Worm (Caenorhabditis elegans) whole organism, young adult: Measurements from ENCODE around the gene tpra-1.

Source experiments
- B0261.1 ChIP-seq: sonication (generic microtip); optimal IDR thresholded peaks from 2 replicates; lab custom pipeline; 2016; ENCODE audit warnings: mild to moderate bottlenecking, missing genetic modification characterization, moderate library complexity, missing compliant biosample characterization
- B0336.3 ChIP-seq: fragments of 200-800 bp; sonication (Bioruptor generic); IDR thresholded peaks from 2 replicates; pipeline ENCODE4 v1.3.6; 2022; ENCODE audit warnings: missing genetic modification characterization, missing compliant biosample characterization
- C17E4.6 ChIP-seq: fragments of 200-800 bp; sonication (Bioruptor generic); IDR thresholded peaks from 2 replicates; pipeline ENCODE4 v1.3.6; 2022; ENCODE audit warnings: missing genetic modification reagents, missing genetic modification characterization, missing compliant biosample characterization
- D2030.7 ChIP-seq: fragments of 200-800 bp; sonication (Bioruptor generic); IDR thresholded peaks from 2 replicates; pipeline ENCODE4 v1.3.6; 2022; ENCODE audit warnings: missing genetic modification reagents, missing genetic modification characterization, missing compliant biosample characterization
- F23B12.7 ChIP-seq: sonication (generic microtip); optimal IDR thresholded peaks from 2 replicates; lab custom pipeline; 2017; ENCODE audit warnings: missing genetic modification characterization, mild to moderate bottlenecking, missing compliant biosample characterization, antibody characterized with exemption, moderate library complexity; ENCODE audit not compliant: insufficient read depth
- F33H1.4 ChIP-seq: fragments of 200-800 bp; sonication (Bioruptor generic); IDR thresholded peaks from 2 replicates; pipeline ENCODE4 v1.3.6; 2022; ENCODE audit warnings: missing genetic modification reagents, missing genetic modification characterization, missing compliant biosample characterization
- K12H6.12 ChIP-seq: fragments of 200-800 bp; sonication (Bioruptor generic); optimal IDR thresholded peaks from 2 replicates; lab custom pipeline; 2018; ENCODE audit warnings: mild to moderate bottlenecking, missing genetic modification characterization, missing compliant biosample characterization
- Y53G8AR.9 ChIP-seq: fragments of 200-800 bp; sonication (Bioruptor generic); conservative IDR thresholded peaks from 2 replicates; pipeline ENCODE4 v1.3.6; 2022; ENCODE audit warnings: missing genetic modification reagents, missing genetic modification characterization, missing compliant biosample characterization
- Y95B8A.8 ChIP-seq: fragments of 200-800 bp; sonication (Bioruptor generic); IDR thresholded peaks from 2 replicates; pipeline ENCODE4 v1.3.6; 2022; ENCODE audit warnings: missing genetic modification reagents, missing genetic modification characterization, missing compliant biosample characterization
- ZK185.1 ChIP-seq: sonication (generic microtip); optimal IDR thresholded peaks from 2 replicates; lab custom pipeline; 2016; ENCODE audit warnings: mild to moderate bottlenecking, missing genetic modification characterization, missing compliant biosample characterization; ENCODE audit not compliant: poor library complexity, severe bottlenecking
- ama-1 ChIP-seq, 3 experiments: fragments of 150-350 bp in 1 of 3; sonication (generic microtip) in 2 of 3; optimal IDR thresholded peaks; 2 replicates each; lab custom pipeline; 2014 to 2018; ENCODE audit warnings: missing biosample characterization in 2 of 3, missing genetic modification characterization in 2 of 3, missing genetic modification reagents in 2 of 3
- aptf-2 ChIP-seq: fragments of 200-800 bp; sonication (Bioruptor generic); conservative IDR thresholded peaks from 2 replicates; pipeline ENCODE4 v1.3.6; 2022; ENCODE audit warnings: missing genetic modification reagents, missing genetic modification characterization, missing compliant biosample characterization
- aptf-3 ChIP-seq: fragments of 200-800 bp; sonication (Bioruptor generic); IDR thresholded peaks from 2 replicates; pipeline ENCODE4 v1.3.6; 2022; ENCODE audit warnings: missing genetic modification characterization, missing compliant biosample characterization
- athp-1 ChIP-seq: sonication (generic microtip); optimal IDR thresholded peaks from 2 replicates; lab custom pipeline; 2017; ENCODE audit warnings: mild to moderate bottlenecking, missing genetic modification characterization, missing compliant biosample characterization
- attf-5 ChIP-seq: fragments of 200-800 bp; sonication (Bioruptor generic); optimal IDR thresholded peaks from 2 replicates; lab custom pipeline; 2018; ENCODE audit warnings: mild to moderate bottlenecking, missing genetic modification characterization, missing compliant biosample characterization
- ccch-3 ChIP-seq: fragments of 200-800 bp; sonication (Bioruptor generic); optimal IDR thresholded peaks from 2 replicates; lab custom pipeline; 2018; ENCODE audit warnings: mild to moderate bottlenecking, missing genetic modification characterization, missing compliant biosample characterization
- cebp-2 ChIP-seq: fragments of 200-800 bp; sonication (Bioruptor generic); IDR thresholded peaks from 2 replicates; pipeline ENCODE4 v1.3.6; 2022; ENCODE audit warnings: missing genetic modification characterization, missing compliant biosample characterization
- ceh-40 ChIP-seq: fragments of 200-800 bp; sonication (Bioruptor generic); IDR thresholded peaks from 2 replicates; pipeline ENCODE4 v1.3.6; 2022; ENCODE audit warnings: missing genetic modification characterization, missing compliant biosample characterization
- chd-7 ChIP-seq: sonication (generic microtip); optimal IDR thresholded peaks from 2 replicates; lab custom pipeline; 2016; ENCODE audit warnings: mild to moderate bottlenecking, missing genetic modification characterization, moderate library complexity, missing compliant biosample characterization
- die-1 ChIP-seq: sonication (generic microtip); optimal IDR thresholded peaks from 2 replicates; lab custom pipeline; 2016; ENCODE audit warnings: missing genotype, mild to moderate bottlenecking, missing genetic modification characterization, missing compliant biosample characterization
- dox-1 ChIP-seq: fragments of 200-800 bp; sonication (Bioruptor generic); IDR thresholded peaks from 2 replicates; pipeline ENCODE4 v1.3.6; 2022; ENCODE audit warnings: missing genetic modification reagents, missing genetic modification characterization, missing compliant biosample characterization
- dpl-1 ChIP-seq: fragments of 150-350 bp; optimal IDR thresholded peaks from 2 replicates; lab custom pipeline; 2014; ENCODE audit warnings: missing biosample characterization, missing genetic modification reagents, missing genetic modification characterization
- efl-1 ChIP-seq: fragments of 150-350 bp; optimal IDR thresholded peaks from 2 replicates; lab custom pipeline; 2014; ENCODE audit warnings: missing biosample characterization, missing genetic modification reagents, missing genetic modification characterization
- egrh-3 ChIP-seq: fragments of 200-800 bp; sonication (Bioruptor generic); IDR thresholded peaks from 2 replicates; pipeline ENCODE4 v1.3.6; 2022; ENCODE audit warnings: missing genetic modification reagents, missing genetic modification characterization, missing compliant biosample characterization
- gei-17 ChIP-seq: fragments of 200-800 bp; sonication (Bioruptor generic); optimal IDR thresholded peaks from 2 replicates; lab custom pipeline; 2018; ENCODE audit warnings: mild to moderate bottlenecking, missing genetic modification characterization, missing compliant biosample characterization
- hmg-20 ChIP-seq: fragments of 200-800 bp; sonication (Bioruptor generic); IDR thresholded peaks from 2 replicates; pipeline ENCODE4 v1.3.6; 2022; ENCODE audit warnings: missing genetic modification reagents, missing genetic modification characterization, missing compliant biosample characterization
- hsf-1 ChIP-seq: fragments of 200-800 bp; sonication (Bioruptor generic); IDR thresholded peaks from 2 replicates; pipeline ENCODE4 v1.3.6; 2022; ENCODE audit warnings: missing genetic modification reagents, missing genetic modification characterization, missing compliant biosample characterization
- lag-1 ChIP-seq: fragments of 200-800 bp; sonication (Bioruptor generic); IDR thresholded peaks from 2 replicates; pipeline ENCODE4 v1.3.6; 2022; ENCODE audit warnings: missing genetic modification reagents, missing genetic modification characterization, missing compliant biosample characterization
- let-526 ChIP-seq: fragments of 200-800 bp; sonication (Bioruptor generic); IDR thresholded peaks from 2 replicates; pipeline ENCODE4 v1.3.6; 2022; ENCODE audit warnings: missing genetic modification reagents, missing genetic modification characterization, missing compliant biosample characterization
- lsl-1 ChIP-seq: fragments of 200-800 bp; sonication (Bioruptor generic); optimal IDR thresholded peaks from 2 replicates; lab custom pipeline; 2018; ENCODE audit warnings: mild to moderate bottlenecking, missing genetic modification characterization, moderate library complexity, missing compliant biosample characterization
- madf-8 ChIP-seq: fragments of 200-800 bp; sonication (Bioruptor generic); conservative IDR thresholded peaks from 2 replicates; pipeline ENCODE4 v1.3.6; 2022; ENCODE audit warnings: missing genetic modification reagents, missing genetic modification characterization, missing compliant biosample characterization
- mes-4 ChIP-seq: sonication (generic microtip); optimal IDR thresholded peaks from 2 replicates; lab custom pipeline; 2016; ENCODE audit warnings: missing genotype, missing genetic modification characterization, missing compliant biosample characterization
- nhr-27 ChIP-seq: fragments of 200-800 bp; sonication (Bioruptor generic); optimal IDR thresholded peaks from 2 replicates; lab custom pipeline; 2018; ENCODE audit warnings: mild to moderate bottlenecking, missing genetic modification characterization, moderate library complexity, missing compliant biosample characterization
- nhr-90 ChIP-seq: sonication (generic microtip); optimal IDR thresholded peaks from 2 replicates; lab custom pipeline; 2016; ENCODE audit warnings: missing genotype, mild to moderate bottlenecking, missing genetic modification characterization, missing compliant biosample characterization
- rcor-1 ChIP-seq: fragments of 200-800 bp; sonication (Bioruptor generic); IDR thresholded peaks from 2 replicates; pipeline ENCODE4 v1.3.6; 2022; ENCODE audit warnings: missing genetic modification reagents, missing genetic modification characterization, missing compliant biosample characterization
- rec-8 ChIP-seq, 2 experiments: sonication (generic microtip); optimal IDR thresholded peaks; 2 replicates each; lab custom pipeline; 2016; ENCODE audit warnings: mild to moderate bottlenecking in 2 of 2, missing genetic modification characterization in 2 of 2, missing genetic modification reagents in 2 of 2, missing genotype in 2 of 2, missing biosample characterization in 1 of 2, missing compliant biosample characterization in 1 of 2, moderate library complexity in 1 of 2
- sea-2 ChIP-seq: fragments of 200-800 bp; sonication (Bioruptor generic); IDR thresholded peaks from 2 replicates; pipeline ENCODE4 v1.3.6; 2022; ENCODE audit warnings: missing genetic modification characterization, missing compliant biosample characterization
- snpc-4 ChIP-seq, 5 experiments: fragments of 150-350 bp in 1 of 5; sonication (generic microtip) in 4 of 5; optimal IDR thresholded peaks; 2 replicates each; lab custom pipeline; 2014 to 2018; ENCODE audit warnings: missing genetic modification characterization in 5 of 5, missing biosample characterization in 3 of 5, antibody characterized with exemption in 2 of 5, mild to moderate bottlenecking in 2 of 5, missing compliant biosample characterization in 2 of 5, missing genotype in 2 of 5, moderate library complexity in 2 of 5, missing genetic modification reagents in 1 of 5
- tlf-1 ChIP-seq: fragments of 200-800 bp; sonication (Bioruptor generic); optimal IDR thresholded peaks from 2 replicates; lab custom pipeline; 2018; ENCODE audit warnings: mild to moderate bottlenecking, missing genetic modification characterization, missing compliant biosample characterization
- xnd-1 ChIP-seq: sonication (generic microtip); optimal IDR thresholded peaks from 2 replicates; lab custom pipeline; 2016; ENCODE audit warnings: missing genotype, missing genetic modification reagents, missing genetic modification characterization, missing compliant biosample characterization
- zfh-2 ChIP-seq: fragments of 200-800 bp; sonication (Bioruptor generic); conservative IDR thresholded peaks from 2 replicates; pipeline ENCODE4 v1.3.6; 2022; ENCODE audit warnings: missing genetic modification reagents, missing genetic modification characterization, missing compliant biosample characterization
- zim-3 ChIP-seq: sonication (generic microtip); optimal IDR thresholded peaks from 2 replicates; lab custom pipeline; 2017; ENCODE audit warnings: mild to moderate bottlenecking, missing genetic modification characterization, moderate library complexity, missing compliant biosample characterization
- ztf-26 ChIP-seq: sonication (generic microtip); optimal IDR thresholded peaks from 2 replicates; lab custom pipeline; 2017; ENCODE audit warnings: missing genetic modification characterization, missing compliant biosample characterization
- ztf-28 ChIP-seq: fragments of 200-800 bp; sonication (Bioruptor generic); IDR thresholded peaks from 2 replicates; pipeline ENCODE4 v1.3.6; 2022; ENCODE audit warnings: missing genetic modification reagents, missing genetic modification characterization, missing compliant biosample characterization
- ztf-3 ChIP-seq: fragments of 200-800 bp; sonication (Bioruptor generic); optimal IDR thresholded peaks from 2 replicates; lab custom pipeline; 2018; ENCODE audit warnings: mild to moderate bottlenecking, missing genetic modification characterization, missing compliant biosample characterization
- ztf-6 ChIP-seq: fragments of 200-800 bp; sonication (Bioruptor generic); IDR thresholded peaks from 2 replicates; pipeline ENCODE4 v1.3.6; 2022; ENCODE audit warnings: missing genetic modification reagents, missing genetic modification characterization, missing compliant biosample characterization

Gene tpra-1

DNA sequence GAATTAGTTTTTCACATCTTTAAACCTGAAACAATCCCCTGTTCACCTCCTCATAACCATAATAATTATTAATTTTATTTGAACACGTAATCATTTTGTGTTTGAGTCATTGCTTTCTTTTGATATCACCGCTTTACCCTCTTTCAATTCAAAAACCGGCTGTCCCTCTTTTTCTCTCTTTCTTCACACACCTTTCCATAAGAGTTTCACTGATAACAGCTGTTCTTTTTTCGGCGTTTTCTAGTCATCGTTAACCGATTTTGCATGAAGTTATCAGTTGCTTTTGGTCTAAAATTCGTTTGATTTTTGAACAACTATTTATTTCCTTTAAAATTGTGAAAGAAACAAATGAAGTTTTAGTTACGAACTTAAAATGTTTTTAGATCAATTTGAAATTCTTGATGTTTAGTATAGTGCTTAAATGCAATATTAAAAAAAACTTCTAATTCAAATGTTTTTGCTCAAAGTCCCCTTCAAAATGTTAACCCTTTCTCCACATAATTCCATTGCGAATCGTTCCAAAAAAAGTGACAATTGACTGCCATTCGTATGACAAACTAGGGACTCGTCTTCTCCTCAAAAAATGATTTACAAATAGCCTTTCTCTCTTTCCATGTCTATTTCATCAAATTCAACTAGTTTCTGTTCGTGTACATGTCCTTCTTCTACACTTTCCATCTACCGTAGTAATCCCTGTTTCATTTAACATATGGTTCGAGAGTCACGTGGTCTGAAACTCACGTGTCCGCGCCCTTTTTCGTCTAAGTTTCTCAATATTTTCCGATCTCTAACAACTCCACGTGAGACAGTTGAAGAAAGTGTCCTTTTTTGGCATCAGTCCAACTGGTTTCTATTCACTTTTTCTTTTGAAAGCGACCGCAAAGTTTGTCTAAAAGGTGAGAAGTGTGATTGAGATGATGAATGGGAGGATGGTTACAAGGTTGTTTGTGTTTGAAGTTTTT is 6.9 kb upstream of the tpra-1 start (continued):
- TF ChIP-seq B0261.1 (tag; lab: Kevin White, UChicago) = no peak
- no peak for TF ChIP-seq ztf-6 (GFP tag; lab: Robert Waterston, UW)
- no peak for TF ChIP-seq dpl-1 (GFP tag; lab: Kevin White, UChicago)
- TF ChIP-seq ceh-40 = no peak
- TF ChIP-seq let-526 (GFP tag; lab: Robert Waterston, UW) = no peak; the same call in 1 of the 2 replicates
- no peak for TF ChIP-seq cebp-2 (GFP tag; lab: Robert Waterston, UW)
- TF ChIP-seq hmg-20 (GFP tag; lab: Robert Waterston, UW) = no peak
- TF ChIP-seq dox-1 = no peak
- TF ChIP-seq efl-1 (GFP tag; lab: Kevin White, UChicago) = no peak
- TF ChIP-seq rec-8 (tag; optimal IDR thresholded peaks at IDR 0.05; lab: Kevin White, UChicago) = no peak
- TF ChIP-seq B0336.3 (GFP tag; lab: Robert Waterston, UW) = no peak
- no peak for TF ChIP-seq sea-2 (GFP tag; lab: Robert Waterston, UW)
- 0 out of 2 replicates have a peak, but pooled peaks have one; percentile 65 for TF ChIP-seq Y53G8AR.9 (GFP tag; lab: Robert Waterston, UW)
- no peak for TF ChIP-seq hsf-1 (GFP tag; lab: Robert Waterston, UW)
- TF ChIP-seq zim-3 (tag; lab: Kevin White, UChicago) = no peak
- peak; percentile 19 for TF ChIP-seq die-1 (tag; lab: Kevin White, UChicago)
- no peak for TF ChIP-seq lsl-1 (GFP tag; lab: Kevin White, UChicago)
- peak; percentile 86 for TF ChIP-seq ztf-26 (tag; lab: Kevin White, UChicago)
- TF ChIP-seq ztf-3 (GFP tag; lab: Kevin White, UChicago) = no peak
- no peak for TF ChIP-seq ZK185.1
- no peak for TF ChIP-seq aptf-2 (GFP tag; lab: Robert Waterston, UW)
- no peak for TF ChIP-seq F23B12.7 (tag; lab: Kevin White, UChicago)
- no peak for TF ChIP-seq nhr-27 (tag; lab: Kevin White, UChicago)
- no peak for TF ChIP-seq ama-1 (optimal IDR thresholded peaks at IDR 0.05; lab: Kevin White, UChicago)
- no peak for TF ChIP-seq ama-1 (GFP tag; optimal IDR thresholded peaks at IDR 0.05; lab: Kevin White, UChicago)
- TF ChIP-seq rcor-1 (GFP tag; lab: Robert Waterston, UW) = no peak
- TF ChIP-seq aptf-3 (GFP tag; lab: Robert Waterston, UW) = no peak
- TF ChIP-seq C17E4.6 (GFP tag; lab: Robert Waterston, UW) = no peak
- peak; percentile 32 for TF ChIP-seq tlf-1 (GFP tag; lab: Kevin White, UChicago)
- peak; percentile 50 for TF ChIP-seq gei-17
- no peak for TF ChIP-seq D2030.7 (GFP tag; lab: Robert Waterston, UW)
- no peak for TF ChIP-seq zfh-2 (GFP tag; lab: Robert Waterston, UW)
- peak; percentile 62 for TF ChIP-seq attf-5 (GFP tag; lab: Kevin White, UChicago)
- no peak for TF ChIP-seq egrh-3 (GFP tag; lab: Robert Waterston, UW)
- TF ChIP-seq xnd-1 (tag; lab: Kevin White, UChicago) = no peak
- TF ChIP-seq F33H1.4 (GFP tag; lab: Robert Waterston, UW) = no peak
- TF ChIP-seq ztf-28 (GFP tag; lab: Robert Waterston, UW) = no peak
- TF ChIP-seq madf-8 (GFP tag; lab: Robert Waterston, UW) = no peak
- no peak for TF ChIP-seq mes-4 (tag; lab: Kevin White, UChicago)
- TF ChIP-seq K12H6.12 (tag; lab: Kevin White, UChicago) = no peak
- no peak for TF ChIP-seq lag-1 (GFP tag; lab: Robert Waterston, UW)
- no peak for TF ChIP-seq nhr-90 (tag; lab: Kevin White, UChicago)
- TF ChIP-seq chd-7 (tag; lab: Kevin White, UChicago) = peak; percentile 78
- no peak for TF ChIP-seq Y95B8A.8 (GFP tag; lab: Robert Waterston, UW)
- TF ChIP-seq snpc-4 (GFP tag; optimal IDR thresholded peaks at IDR 0.05; lab: Kevin White, UChicago) = no peak
- TF ChIP-seq snpc-4 (tag; optimal IDR thresholded peaks at IDR 0.05; lab: Kevin White, UChicago) = no peak
- no peak for TF ChIP-seq ccch-3
- no peak for TF ChIP-seq athp-1 (tag; lab: Kevin White, UChicago)
